Worm (Caenorhabditis elegans) whole organism, L1 larva: ENCODE results near the gene pqn-57.

Experiments used
- C16A3.4 ChIP-seq: fragments of 150-350 bp; optimal IDR thresholded peaks from 2 replicates; lab custom pipeline; 2014; ENCODE audit warnings: missing biosample characterization, missing genetic modification characterization
- C34B4.2 ChIP-seq: sonication (generic microtip); optimal IDR thresholded peaks from 2 replicates; lab custom pipeline; 2017; ENCODE audit warnings: mild to moderate bottlenecking, missing genetic modification characterization, missing compliant biosample characterization
- Y116A8C.19 ChIP-seq: sonication (generic microtip); optimal IDR thresholded peaks from 2 replicates; lab custom pipeline; 2016; ENCODE audit warnings: missing compliant biosample characterization, missing genetic modification characterization, borderline replicate concordance
- ama-1 ChIP-seq: fragments of 150-350 bp; optimal IDR thresholded peaks from 2 replicates; lab custom pipeline; 2014
- blmp-1 ChIP-seq: fragments of 150-350 bp; optimal IDR thresholded peaks from 2 replicates; lab custom pipeline; 2014; ENCODE audit warnings: missing biosample characterization, missing genetic modification characterization
- ceh-63 ChIP-seq: fragments of 200-800 bp; sonication (Bioruptor generic); optimal IDR thresholded peaks from 2 replicates; lab custom pipeline; 2018; ENCODE audit warnings: mild to moderate bottlenecking, missing genetic modification characterization, missing compliant biosample characterization
- ceh-8 ChIP-seq: fragments of 200-800 bp; sonication (Bioruptor generic); optimal IDR thresholded peaks from 2 replicates; lab custom pipeline; 2018; ENCODE audit warnings: mild to moderate bottlenecking, missing genetic modification characterization, moderate library complexity, missing compliant biosample characterization
- ceh-82 ChIP-seq, 3 experiments: fragments of 150-350 bp in 1 of 3; sonication (generic microtip) in 2 of 3; optimal IDR thresholded peaks; 2 replicates each; lab custom pipeline; 2014 to 2017; ENCODE audit warnings: missing biosample characterization in 3 of 3, missing genetic modification characterization in 3 of 3
- ceh-90 ChIP-seq: sonication (generic microtip); optimal IDR thresholded peaks from 2 replicates; lab custom pipeline; 2016; ENCODE audit warnings: missing genetic modification characterization, missing compliant biosample characterization
- ces-1 ChIP-seq: fragments of 150-350 bp; optimal IDR thresholded peaks from 2 replicates; lab custom pipeline; 2014; ENCODE audit warnings: missing biosample characterization, missing genetic modification reagents, missing genetic modification characterization
- dpl-1 ChIP-seq, 3 experiments: fragments of 150-350 bp in 2 of 3; sonication (generic microtip) in 1 of 3; optimal IDR thresholded peaks; 2 replicates each; lab custom pipeline; 2014 to 2017; ENCODE audit warnings: missing biosample characterization in 3 of 3, missing genetic modification characterization in 3 of 3, missing genetic modification reagents in 3 of 3
- egl-13 ChIP-seq: sonication (generic microtip); optimal IDR thresholded peaks from 2 replicates; lab custom pipeline; 2016; ENCODE audit warnings: missing genotype, missing genetic modification reagents, missing genetic modification characterization, missing compliant biosample characterization
- fkh-10 ChIP-seq: sonication (generic microtip); optimal IDR thresholded peaks from 2 replicates; lab custom pipeline; 2017; ENCODE audit warnings: missing biosample characterization, missing genetic modification reagents, missing genetic modification characterization
- fkh-4 ChIP-seq: sonication (generic microtip); optimal IDR thresholded peaks from 2 replicates; lab custom pipeline; 2016; ENCODE audit warnings: missing compliant biosample characterization, missing genetic modification characterization, borderline replicate concordance
- fkh-8 ChIP-seq: sonication (generic microtip); optimal IDR thresholded peaks from 2 replicates; lab custom pipeline; 2016; ENCODE audit warnings: mild to moderate bottlenecking, missing genetic modification characterization, missing compliant biosample characterization
- hlh-4 ChIP-seq: sonication (generic microtip); optimal IDR thresholded peaks from 2 replicates; lab custom pipeline; 2016; ENCODE audit warnings: mild to moderate bottlenecking, missing genetic modification characterization, missing compliant biosample characterization
- hpl-2 ChIP-seq: fragments of 150-350 bp; optimal IDR thresholded peaks from 2 replicates; lab custom pipeline; 2014; ENCODE audit warnings: missing biosample characterization, missing genetic modification reagents, missing genetic modification characterization
- lin-14 ChIP-seq: fragments of 200-800 bp; sonication (Bioruptor generic); optimal IDR thresholded peaks from 2 replicates; lab custom pipeline; 2018; ENCODE audit warnings: mild to moderate bottlenecking, missing genetic modification characterization, moderate library complexity, missing compliant biosample characterization
- lin-15B ChIP-seq: fragments of 150-350 bp; sonication (generic microtip); optimal IDR thresholded peaks from 3 replicates; lab custom pipeline; 2014; ENCODE audit warnings: missing biosample characterization, missing genetic modification characterization
- lin-39 ChIP-seq: fragments of 150-350 bp; optimal IDR thresholded peaks from 2 replicates; lab custom pipeline; 2014; ENCODE audit warnings: missing biosample characterization, missing genetic modification reagents, missing genetic modification characterization
- lir-3 ChIP-seq: sonication (generic microtip); optimal IDR thresholded peaks from 2 replicates; lab custom pipeline; 2016; ENCODE audit warnings: mild to moderate bottlenecking, missing genetic modification characterization, moderate library complexity, missing compliant biosample characterization; ENCODE audit not compliant: poor library complexity
- mab-9 ChIP-seq: fragments of 200-800 bp; sonication (Bioruptor generic); IDR thresholded peaks from 2 replicates; pipeline ENCODE4 v1.3.6; 2022; ENCODE audit warnings: missing genetic modification reagents, missing genetic modification characterization, missing compliant biosample characterization
- mdl-1 ChIP-seq, 2 experiments: fragments of 150-350 bp; optimal IDR thresholded peaks; 2 replicates each; lab custom pipeline; 2014 to 2017; ENCODE audit warnings: missing biosample characterization in 2 of 2, missing genetic modification characterization in 2 of 2, inconsistent platforms in 1 of 2
- nhr-12 ChIP-seq: sonication (generic microtip); optimal IDR thresholded peaks from 2 replicates; lab custom pipeline; 2017; ENCODE audit warnings: missing biosample characterization, missing genetic modification characterization
- nhr-19 ChIP-seq: fragments of 200-800 bp; sonication (Bioruptor generic); conservative IDR thresholded peaks from 2 replicates; pipeline ENCODE4 v1.3.6; 2022; ENCODE audit warnings: missing genetic modification characterization, missing compliant biosample characterization
- nhr-20 ChIP-seq: sonication (generic microtip); optimal IDR thresholded peaks from 2 replicates; lab custom pipeline; 2016; ENCODE audit warnings: mild to moderate bottlenecking, missing genetic modification characterization, missing compliant biosample characterization
- nhr-28 ChIP-seq: fragments of 150-350 bp; optimal IDR thresholded peaks from 2 replicates; lab custom pipeline; 2014; ENCODE audit warnings: missing biosample characterization, missing genetic modification characterization
- nhr-84 ChIP-seq: sonication (generic microtip); optimal IDR thresholded peaks from 2 replicates; lab custom pipeline; 2017; ENCODE audit warnings: missing biosample characterization, missing genetic modification characterization
- nhr-85 ChIP-seq: sonication (generic microtip); peaks from one replicate; lab custom pipeline; 2016; ENCODE audit warnings: missing genetic modification characterization, inconsistent platforms, missing compliant biosample characterization
- pax-3 ChIP-seq: fragments of 200-800 bp; sonication (Bioruptor generic); optimal IDR thresholded peaks from 2 replicates; lab custom pipeline; 2018; ENCODE audit warnings: mild to moderate bottlenecking, missing genetic modification characterization, moderate library complexity, missing compliant biosample characterization
- pqm-1 ChIP-seq: sonication (generic microtip); optimal IDR thresholded peaks from 3 replicates; lab custom pipeline; 2017; ENCODE audit warnings: missing biosample characterization, missing genetic modification characterization
- rnt-1 ChIP-seq: sonication (generic microtip); optimal IDR thresholded peaks from 2 replicates; lab custom pipeline; 2016; ENCODE audit warnings: mild to moderate bottlenecking, missing genetic modification characterization, moderate library complexity, missing compliant biosample characterization
- skn-1 ChIP-seq: fragments of 150-350 bp; optimal IDR thresholded peaks from 2 replicates; lab custom pipeline; 2014; ENCODE audit warnings: missing biosample characterization, missing genetic modification characterization
- snpc-4 ChIP-seq: fragments of 150-350 bp; optimal IDR thresholded peaks from 2 replicates; lab custom pipeline; 2014; ENCODE audit warnings: missing biosample characterization, missing genetic modification characterization
- sup-37 ChIP-seq: fragments of 200-800 bp; sonication (Bioruptor generic); optimal IDR thresholded peaks from 2 replicates; lab custom pipeline; 2018; ENCODE audit warnings: mild to moderate bottlenecking, missing genetic modification characterization, missing compliant biosample characterization
- unc-130 ChIP-seq: fragments of 150-350 bp; optimal IDR thresholded peaks from 2 replicates; lab custom pipeline; 2017; ENCODE audit warnings: missing biosample characterization, missing genetic modification characterization, inconsistent platforms
- unc-30 ChIP-seq: sonication (generic microtip); optimal IDR thresholded peaks from 2 replicates; lab custom pipeline; 2017; ENCODE audit warnings: missing biosample characterization, missing genetic modification characterization
- vab-15 ChIP-seq: sonication (generic microtip); optimal IDR thresholded peaks from 2 replicates; lab custom pipeline; 2017; ENCODE audit warnings: missing genotype, mild to moderate bottlenecking, missing genetic modification characterization, missing compliant biosample characterization
- zag-1 ChIP-seq: fragments of 150-350 bp; optimal IDR thresholded peaks from 2 replicates; lab custom pipeline; 2014; ENCODE audit warnings: missing biosample characterization, missing genetic modification characterization
- zip-4 ChIP-seq: fragments of 200-800 bp; sonication (Bioruptor generic); optimal IDR thresholded peaks from 2 replicates; lab custom pipeline; 2018; ENCODE audit warnings: mild to moderate bottlenecking, missing genetic modification characterization, moderate library complexity, missing compliant biosample characterization

pqn-57 gene

ce11 chrX:8302803-8303202 is 18.0 kb downstream of the pqn-57 start (continued):
- TF ChIP-seq hpl-2 (GFP tag; lab: Kevin White, UChicago) (no peak), nhr-19 (no peak), mab-9 (GFP tag; lab: Robert Waterston, UW) (no peak), unc-130 (no peak), lir-3 (tag; lab: Kevin White, UChicago) (no peak), C16A3.4 (tag; lab: Kevin White, UChicago) (no peak), nhr-20 (peak; percentile 28), sup-37 (GFP tag; lab: Kevin White, UChicago) (no peak), ceh-8 (no peak)

- no peak for TF ChIP-seq pax-3 (tag; lab: Kevin White, UChicago)
- no peak for TF ChIP-seq Y116A8C.19
- no peak for TF ChIP-seq mdl-1 (tag; optimal IDR thresholded peaks at IDR 0.05; lab: Kevin White, UChicago)
- peak; percentile 18 for TF ChIP-seq blmp-1 (tag; lab: Kevin White, UChicago)
- no peak for TF ChIP-seq fkh-4
- TF ChIP-seq ces-1, result no peak
- TF ChIP-seq ceh-63 (GFP tag; lab: Kevin White, UChicago), result no peak
Measured at ce11 chrX:8302299-8302698, 18.5 kb downstream of the pqn-57 start, which contains the start of gene inx-5. inx-5 (minus strand) TSS chrX:8302399.

ce11 chrX:8299554-8299953 is 21.2 kb downstream of the pqn-57 start, which contains the start of gene ced-13:
ced-13 (minus strand) TSS chrX:8299654.
- no peak for TF ChIP-seq C34B4.2 (tag; lab: Kevin White, UChicago)

ce11 chrX:8297333-8297732 is 23.5 kb downstream of the pqn-57 start:
- TF ChIP-seq nhr-84 (tag; lab: Kevin White, UChicago), result no peak
- TF ChIP-seq snpc-4 (tag; lab: Kevin White, UChicago), result no peak
- no peak for TF ChIP-seq nhr-12 (tag; lab: Kevin White, UChicago)
- TF ChIP-seq fkh-10, result no peak
- TF ChIP-seq unc-30 (tag; lab: Kevin White, UChicago), result no peak
- TF ChIP-seq hlh-4 (tag; lab: Kevin White, UChicago), result no peak
- no peak for TF ChIP-seq C16A3.4 (tag; lab: Kevin White, UChicago)
- no peak for TF ChIP-seq nhr-85 (tag; lab: Kevin White, UChicago)
- TF ChIP-seq skn-1 (tag; lab: Kevin White, UChicago), result no peak
- TF ChIP-seq zag-1 (tag; lab: Kevin White, UChicago), result no peak
- TF ChIP-seq lin-39 (tag; lab: Kevin White, UChicago), result no peak
- no peak for TF ChIP-seq lin-14
- TF ChIP-seq fkh-8 (tag; lab: Kevin White, UChicago), result no peak
- no peak for TF ChIP-seq ceh-63 (GFP tag; lab: Kevin White, UChicago)
- no peak for TF ChIP-seq pqm-1 (tag; lab: Kevin White, UChicago)
- TF ChIP-seq lin-15B (tag; lab: Kevin White, UChicago), result no peak
- no peak for TF ChIP-seq ceh-90 (tag; lab: Kevin White, UChicago)

- TF ChIP-seq nhr-20, result no peak
- TF ChIP-seq ceh-82 (tag; optimal IDR thresholded peaks at IDR 0.05; lab: Kevin White, UChicago), result no peak
- no peak for TF ChIP-seq vab-15 (tag; lab: Kevin White, UChicago)
- no peak for TF ChIP-seq egl-13 (tag; lab: Kevin White, UChicago)
- no peak for TF ChIP-seq blmp-1 (tag; lab: Kevin White, UChicago)
- no peak for TF ChIP-seq rnt-1 (tag; lab: Kevin White, UChicago)
- no peak for TF ChIP-seq nhr-85 (tag; lab: Kevin White, UChicago)
- TF ChIP-seq fkh-10, result no peak
- TF ChIP-seq skn-1 (tag; lab: Kevin White, UChicago), result no peak
- no peak for TF ChIP-seq dpl-1 (GFP tag; optimal IDR thresholded peaks at IDR 0.05; lab: Kevin White, UChicago)
- no peak for TF ChIP-seq fkh-4
- no peak for TF ChIP-seq unc-30 (tag; lab: Kevin White, UChicago)
- TF ChIP-seq nhr-28 (tag; lab: Kevin White, UChicago), result no peak
- TF ChIP-seq ama-1 (lab: Kevin White, UChicago), result no peak
- TF ChIP-seq ceh-63 (GFP tag; lab: Kevin White, UChicago), result no peak
- TF ChIP-seq zip-4 (GFP tag; lab: Kevin White, UChicago), result no peak
Measured at ce11 chrX:8294586-8294985, 26.2 kb downstream of the pqn-57 start, which contains the start of gene R09F10.3. R09F10.3 (plus strand) TSS chrX:8294625.
